Fruit fly (Drosophila melanogaster) whole organism, pupa: ENCODE data around the gene Acp26Ab.

ENCODE experiments used
- CG12605 ChIP-seq: fragments of 200-800 bp; sonication (Bioruptor generic); IDR thresholded peaks from 2 replicates; pipeline ENCODE4 v1.3.6; 2022; ENCODE audit warnings: missing biosample characterization, missing genetic modification characterization
- CG13204 ChIP-seq: fragments of 200-800 bp; sonication (Bioruptor generic); optimal IDR thresholded peaks from 2 replicates; lab custom pipeline; 2018; ENCODE audit warnings: missing biosample characterization, mild to moderate bottlenecking, missing genetic modification characterization, moderate library complexity
- CG14655 ChIP-seq: fragments of 200-800 bp; sonication (Bioruptor generic); optimal IDR thresholded peaks from 3 replicates; lab custom pipeline; 2017; ENCODE audit warnings: mild to moderate bottlenecking, missing biosample characterization, missing genetic modification reagents, missing genetic modification characterization
- CG17806 ChIP-seq: fragments of 200-800 bp; sonication (Bioruptor generic); optimal IDR thresholded peaks from 2 replicates; lab custom pipeline; 2018; ENCODE audit warnings: missing biosample characterization, mild to moderate bottlenecking, missing genetic modification characterization, moderate library complexity
- EcR ChIP-seq: fragments of 200-800 bp; sonication (Bioruptor generic); optimal IDR thresholded peaks from 3 replicates; lab custom pipeline; 2019; ENCODE audit warnings: missing biosample characterization, missing genetic modification characterization, mild to moderate bottlenecking, moderate library complexity, missing genetic modification reagents
- fd96Ca ChIP-seq: fragments of 200-800 bp; sonication (Bioruptor generic); IDR thresholded peaks from 3 replicates; pipeline ENCODE4 v1.3.6; 2022; ENCODE audit warnings: missing biosample characterization, missing genetic modification characterization
- gl ChIP-seq: fragments of 200-800 bp; sonication (Bioruptor generic); optimal IDR thresholded peaks from 2 replicates; lab custom pipeline; 2018; ENCODE audit warnings: missing biosample characterization, mild to moderate bottlenecking, missing genetic modification characterization

- TF ChIP-seq CG14655 (GFP tag; lab: Kevin White, UChicago) (no peak), CG17806 (tag; lab: Kevin White, UChicago) (no peak), gl (tag; lab: Kevin White, UChicago) (no peak), CG13204 (GFP tag; lab: Kevin White, UChicago) (no peak), CG12605 (GFP tag; lab: Robert Waterston, UW) (no peak), EcR (GFP tag; lab: Kevin White, UChicago) (no peak), fd96Ca (GFP tag; lab: Robert Waterston, UW) (no peak)
Measured at dm6 chr2L:5885702-5886101, 7.0 kb downstream of the Acp26Ab start, which contains the start of gene CG9029.
